Fruit fly (Drosophila melanogaster) whole organism, wandering third instar larva: ENCODE data around the gene Sil1.
A peak's percentile ranks its signal among the peaks of the same experiment; 100 is the strongest.

Experiments used
- CG32264 ChIP-seq: fragments of 200-800 bp; sonication (Bioruptor generic); optimal IDR thresholded peaks from 2 replicates; lab custom pipeline; 2016; ENCODE audit warnings: missing biosample characterization, missing genetic modification characterization
- CrebA ChIP-seq: fragments of 200-800 bp; sonication (Bioruptor generic); optimal IDR thresholded peaks from 2 replicates; lab custom pipeline; 2016; ENCODE audit warnings: missing biosample characterization, mild to moderate bottlenecking, missing genetic modification characterization, borderline replicate concordance
- Dfd ChIP-seq: fragments of >200 bp; optimal IDR thresholded peaks from 2 replicates; lab custom pipeline; 2017; ENCODE audit warnings: missing biosample characterization, missing genetic modification characterization
- GATAd ChIP-seq: sonication (Bioruptor generic); optimal IDR thresholded peaks from 2 replicates; lab custom pipeline; 2016; ENCODE audit warnings: missing biosample characterization, missing genetic modification characterization
- HLH106 ChIP-seq: fragments of 200-800 bp; optimal IDR thresholded peaks from 3 replicates; lab custom pipeline; 2019; ENCODE audit warnings: missing biosample characterization, mild to moderate bottlenecking, missing genetic modification characterization, moderate library complexity
- Hnf4 ChIP-seq: fragments of 200-800 bp; sonication (Bioruptor generic); optimal IDR thresholded peaks from 2 replicates; lab custom pipeline; 2016; ENCODE audit warnings: missing biosample characterization, mild to moderate bottlenecking, missing genetic modification characterization
- Hr83 ChIP-seq: fragments of 200-300 bp; sonication (Bioruptor generic); optimal IDR thresholded peaks from 2 replicates; lab custom pipeline; 2016; ENCODE audit warnings: missing biosample characterization, mild to moderate bottlenecking, missing genetic modification characterization, moderate library complexity; ENCODE audit not compliant: poor library complexity, severe bottlenecking
- Jra ChIP-seq: sonication (Bioruptor generic); optimal IDR thresholded peaks from 2 replicates; lab custom pipeline; 2016; ENCODE audit warnings: missing biosample characterization, missing genetic modification characterization
- Mio ChIP-seq: sonication (Bioruptor generic); optimal IDR thresholded peaks from 2 replicates; lab custom pipeline; 2016; ENCODE audit warnings: missing biosample characterization, missing genetic modification characterization
- Myc ChIP-seq: fragments of >200 bp; optimal IDR thresholded peaks from 2 replicates; lab custom pipeline; 2017
- N ChIP-seq: fragments of >200 bp; optimal IDR thresholded peaks from 2 replicates; lab custom pipeline; 2018; ENCODE audit warnings: missing biosample characterization, missing external identifiers, missing genetic modification characterization
- OdsH ChIP-seq: fragments of 200-800 bp; sonication (Bioruptor generic); optimal IDR thresholded peaks from 2 replicates; lab custom pipeline; 2016; ENCODE audit warnings: missing biosample characterization, mild to moderate bottlenecking, missing genetic modification characterization
- Rel ChIP-seq, 2 experiments: fragments of 200-800 bp; sonication (Bioruptor generic) in 1 of 2; optimal IDR thresholded peaks; 2 replicates in 1 of 2; 3 replicates in 1 of 2; lab custom pipeline; 2016 to 2019; ENCODE audit warnings: mild to moderate bottlenecking in 2 of 2, missing biosample characterization in 2 of 2, missing genetic modification characterization in 2 of 2, moderate library complexity in 1 of 2
- Sp1 ChIP-seq: fragments of 200-800 bp; sonication (Bioruptor generic); optimal IDR thresholded peaks from 3 replicates; lab custom pipeline; 2019; ENCODE audit warnings: missing biosample characterization, mild to moderate bottlenecking, missing genetic modification characterization, moderate library complexity
- Vsx2 ChIP-seq: fragments of 200-300, 225-300 bp; sonication (Bioruptor generic); optimal IDR thresholded peaks from 2 replicates; lab custom pipeline; 2018; ENCODE audit warnings: missing biosample characterization, missing genetic modification characterization; ENCODE audit not compliant: partially characterized antibody
- br ChIP-seq: fragments of 200-800 bp; sonication (Bioruptor generic); optimal IDR thresholded peaks from 2 replicates; lab custom pipeline; 2016; ENCODE audit warnings: missing biosample characterization, missing genetic modification characterization
- brk ChIP-seq: fragments of 200-800 bp; sonication (Bioruptor generic); optimal IDR thresholded peaks from 2 replicates; lab custom pipeline; 2016; ENCODE audit warnings: missing biosample characterization, mild to moderate bottlenecking, missing genetic modification characterization
- dl ChIP-seq, 2 experiments: fragments of 175-275, 200-275 bp in 1 of 2; fragments of 200-275 bp in 1 of 2; sonication (Bioruptor generic); optimal IDR thresholded peaks; lab custom pipeline; 2018; ENCODE audit warnings: mild to moderate bottlenecking in 2 of 2, missing biosample characterization in 2 of 2, missing genetic modification characterization in 2 of 2, moderate library complexity in 2 of 2; ENCODE audit not compliant: partially characterized antibody in 2 of 2, insufficient read depth in 1 of 2
- dsf ChIP-seq: sonication (Bioruptor generic); optimal IDR thresholded peaks from 2 replicates; lab custom pipeline; 2016; ENCODE audit warnings: missing biosample characterization, missing genetic modification characterization, borderline replicate concordance
- ey ChIP-seq: fragments of 200-800 bp; sonication (Bioruptor generic); optimal IDR thresholded peaks from 2 replicates; lab custom pipeline; 2016; ENCODE audit warnings: missing biosample characterization, missing genetic modification characterization
- foxo ChIP-seq, 2 experiments: fragments of 200-800 bp; sonication (Bioruptor generic); optimal IDR thresholded peaks; 2 replicates in 1 of 2; 3 replicates in 1 of 2; lab custom pipeline; 2016 to 2017; ENCODE audit warnings: missing biosample characterization in 2 of 2, missing genetic modification characterization in 2 of 2
- fru ChIP-seq: fragments of 200-800 bp; sonication (Bioruptor generic); optimal IDR thresholded peaks from 3 replicates; lab custom pipeline; 2016; ENCODE audit warnings: missing biosample characterization, mild to moderate bottlenecking, missing genetic modification characterization
- h ChIP-seq: fragments of 200-800 bp; sonication (Bioruptor generic); optimal IDR thresholded peaks from 3 replicates; lab custom pipeline; 2016; ENCODE audit warnings: missing biosample characterization, mild to moderate bottlenecking, missing genetic modification characterization
- jim ChIP-seq: fragments of 175-275, 200-325 bp; sonication (Bioruptor generic); optimal IDR thresholded peaks from 2 replicates; lab custom pipeline; 2016; ENCODE audit warnings: missing biosample characterization, mild to moderate bottlenecking, missing genetic modification characterization
- psq ChIP-seq: fragments of 200-800 bp; sonication (Bioruptor generic); optimal IDR thresholded peaks from 3 replicates; lab custom pipeline; 2017; ENCODE audit warnings: missing biosample characterization, mild to moderate bottlenecking, missing genetic modification characterization, moderate library complexity
- rgr ChIP-seq: fragments of 200-800 bp; sonication (Bioruptor generic); optimal IDR thresholded peaks from 3 replicates; lab custom pipeline; 2016; ENCODE audit warnings: missing biosample characterization, mild to moderate bottlenecking, missing genetic modification characterization
- sage ChIP-seq: fragments of 200-800 bp; sonication (Bioruptor generic); optimal IDR thresholded peaks from 2 replicates; lab custom pipeline; 2016; ENCODE audit warnings: missing biosample characterization, mild to moderate bottlenecking, missing genetic modification characterization
- sv ChIP-seq: fragments of 200-800 bp; sonication (Bioruptor generic); optimal IDR thresholded peaks from 3 replicates; lab custom pipeline; 2016; ENCODE audit warnings: missing biosample characterization, missing genetic modification characterization
- usp ChIP-seq: fragments of >200 bp; optimal IDR thresholded peaks from 2 replicates; lab custom pipeline; 2017; ENCODE audit warnings: missing biosample characterization, missing genetic modification characterization
- woc ChIP-seq: sonication (Bioruptor generic); optimal IDR thresholded peaks from 2 replicates; lab custom pipeline; 2016; ENCODE audit warnings: missing biosample characterization, mild to moderate bottlenecking, missing genetic modification characterization

The Sil1 gene

DNA sequence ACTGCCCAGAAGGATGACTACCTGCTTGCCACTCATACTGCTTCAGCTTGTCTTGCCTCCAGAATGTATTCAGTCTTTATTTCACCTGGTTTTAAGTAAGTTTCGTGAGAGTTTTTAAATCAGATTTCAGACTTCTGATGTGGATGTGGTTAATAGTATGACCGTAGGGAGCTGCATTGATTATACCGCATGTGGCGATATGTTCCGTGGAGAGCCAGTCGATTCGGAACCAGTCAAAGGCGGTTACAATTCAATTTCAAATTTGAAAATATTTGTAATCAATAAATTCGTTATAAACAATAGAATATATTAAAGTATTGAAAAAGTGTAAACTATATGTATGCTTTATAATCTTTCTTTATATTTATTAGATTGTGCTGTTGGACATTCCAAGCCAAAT lies at the start of gene Sil1:
Sil1 (minus strand) TSS at position 168 of the 400 bp plus-strand sequence.
- TF ChIP-seq usp (no peak), HLH106 (tag; lab: Kevin White, UChicago) (no peak), woc (GFP tag; lab: Kevin White, UChicago) (no peak), rgr (peak; percentile 10), h (no peak), psq (GFP tag; lab: Kevin White, UChicago) (no peak)
- TF ChIP-seq, all 38 proteins: peak for 1

- TF ChIP-seq Vsx2 (GFP tag; lab: Kevin White, UChicago): no peak
- TF ChIP-seq sv: no peak
- TF ChIP-seq sage: no peak
- no peak for TF ChIP-seq Jra (GFP tag; lab: Kevin White, UChicago)
- no peak for TF ChIP-seq rgr
- no peak for TF ChIP-seq fru (GFP tag; lab: Kevin White, UChicago)
- no peak for TF ChIP-seq CG32264 (GFP tag; lab: Kevin White, UChicago)
- TF ChIP-seq N (GFP tag; lab: Kevin White, UChicago): no peak
- TF ChIP-seq dl (GFP tag; optimal IDR thresholded peaks at IDR 0.05; lab: Kevin White, UChicago; ENCODE audit: insufficient read depth in 1 of 2, partially characterized antibody in 2 of 2): no peak
Observed at dm6 chr3R:25283209-25283670, 47.9 kb upstream of the Sil1 start, which contains the start of gene CG31300. Gene CG31300 (plus strand): TSS chr3R:25283620.

- no peak for TF ChIP-seq Mio (GFP tag; lab: Kevin White, UChicago)
- peak; percentile 47 for TF ChIP-seq OdsH (GFP tag; lab: Kevin White, UChicago)
- peak; percentile 50 for TF ChIP-seq fru (GFP tag; lab: Kevin White, UChicago)
- no peak for TF ChIP-seq usp
- no peak for TF ChIP-seq Jra (GFP tag; lab: Kevin White, UChicago)
- peak; percentile 57 for TF ChIP-seq br (GFP tag; lab: Kevin White, UChicago)
- TF ChIP-seq jim: no peak
- no peak for TF ChIP-seq Rel (GFP tag; optimal IDR thresholded peaks at IDR 0.05; lab: Kevin White, UChicago)
- TF ChIP-seq Rel (tag; optimal IDR thresholded peaks at IDR 0.05; lab: Kevin White, UChicago): no peak
- TF ChIP-seq psq (GFP tag; lab: Kevin White, UChicago): no peak
- TF ChIP-seq brk (GFP tag; lab: Kevin White, UChicago): no peak
- TF ChIP-seq Hr83 (GFP tag; lab: Kevin White, UChicago): peak; percentile 51
- TF ChIP-seq sage: no peak
- peak; percentile 55 for TF ChIP-seq Sp1
- TF ChIP-seq Hnf4 (GFP tag; lab: Kevin White, UChicago): peak; percentile 24
- TF ChIP-seq ey (GFP tag; lab: Kevin White, UChicago): no peak
- no peak for TF ChIP-seq CG32264 (GFP tag; lab: Kevin White, UChicago)
- peak; percentile 36 for TF ChIP-seq rgr
- no peak for TF ChIP-seq GATAd (GFP tag; lab: Kevin White, UChicago)
- TF ChIP-seq Myc (lab: Kevin White, UChicago): no peak
Observed at dm6 chr3R:25281165-25281564, 45.8 kb upstream of the Sil1 start, which contains the start of gene CG11892. Gene CG11892 (plus strand): TSS chr3R:25281548.

DNA sequence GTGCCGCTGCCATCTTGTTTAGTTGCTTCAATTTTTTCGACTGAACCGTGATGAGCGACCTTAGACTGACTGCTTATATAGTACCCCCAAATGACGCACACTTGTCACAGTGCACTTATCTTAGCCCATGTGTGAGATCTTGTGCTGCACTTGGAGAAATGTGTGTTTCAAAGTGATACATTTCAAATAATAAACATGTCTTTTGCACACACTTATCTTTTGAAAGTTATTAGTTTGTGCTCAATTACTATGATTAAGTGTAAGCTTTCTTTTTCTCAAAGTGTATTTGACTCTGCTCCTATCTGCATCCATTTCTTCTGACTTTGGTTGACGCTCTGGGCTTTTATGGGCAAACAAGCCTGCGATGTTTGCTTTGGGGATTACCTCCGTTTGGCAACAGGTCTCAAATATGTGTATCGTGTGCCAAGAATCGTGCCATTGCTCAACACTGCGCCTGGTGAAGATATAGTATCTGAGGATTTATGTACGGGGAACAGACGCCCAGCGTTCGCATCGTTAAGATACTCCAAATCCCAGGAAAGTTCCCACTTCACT lies 44.5 kb upstream of the Sil1 start, which contains the start of gene CG10514:
CG10514 (minus strand) TSS at position 51 of the 555 bp plus-strand sequence.
- TF ChIP-seq sage: no peak
- peak; percentile 36 for TF ChIP-seq br (GFP tag; lab: Kevin White, UChicago)
- TF ChIP-seq foxo (GFP tag; optimal IDR thresholded peaks at IDR 0.05; lab: Kevin White, UChicago): peak in 1 of 2 experiments; percentile 18
- no peak for TF ChIP-seq dl (GFP tag; optimal IDR thresholded peaks at IDR 0.05; lab: Kevin White, UChicago; ENCODE audit: insufficient read depth in 1 of 2, partially characterized antibody in 2 of 2)
- peak; percentile 18 for TF ChIP-seq psq (GFP tag; lab: Kevin White, UChicago)
- TF ChIP-seq fru (GFP tag; lab: Kevin White, UChicago): peak; percentile 13
- TF ChIP-seq sv: no peak
- no peak for TF ChIP-seq Dfd (GFP tag; lab: Kevin White, UChicago)
- TF ChIP-seq Hr83 (GFP tag; lab: Kevin White, UChicago): peak; percentile 77
- TF ChIP-seq Sp1: peak; percentile 10
- peak; percentile 4 for TF ChIP-seq ey (GFP tag; lab: Kevin White, UChicago)
- no peak for TF ChIP-seq Mio (GFP tag; lab: Kevin White, UChicago)
- peak; percentile 24 for TF ChIP-seq rgr
- no peak for TF ChIP-seq GATAd (GFP tag; lab: Kevin White, UChicago)
- no peak for TF ChIP-seq CrebA
- TF ChIP-seq dsf (GFP tag; lab: Kevin White, UChicago): no peak
- TF ChIP-seq OdsH (GFP tag; lab: Kevin White, UChicago): peak; percentile 43
